Fruit fly (Drosophila melanogaster): ENCODE data around the gene Aven.

Gene Aven

dm6 chrX:12580498-12581304, 48.7 kb downstream of the Aven start (continued):
- TF ChIP-seq CG12391 (tag; optimal IDR thresholded peaks at IDR 0.05) (peak; percentile 26), CG17829 (tag; optimal IDR thresholded peaks at IDR 0.05) (peak; percentile 40), Med (GFP tag) (peak; percentile 73), CG3407 (GFP tag; optimal IDR thresholded peaks at IDR 0.05) (no peak), Deaf1 (tag; optimal IDR thresholded peaks at IDR 0.05) (no peak), CG6689 (GFP tag; IDR thresholded peaks at IDR 0.05) (no peak), BtbVII (GFP tag; optimal IDR thresholded peaks at IDR 0.05) (peak; percentile 3), CG2202 (tag; optimal IDR thresholded peaks at IDR 0.05) (no peak), CG2120 (GFP tag; optimal IDR thresholded peaks at IDR 0.05) (peak; percentile 43), CG4707 (GFP tag; optimal IDR thresholded peaks at IDR 0.05) (no peak), bbx (GFP tag; IDR thresholded peaks at IDR 0.05; ENCODE audit: partially characterized antibody) (no peak), bigmax (GFP tag; optimal IDR thresholded peaks at IDR 0.05) (no peak), sens-2 (GFP tag; IDR thresholded peaks at IDR 0.05) (peak; percentile 78), ase (GFP tag; IDR thresholded peaks at IDR 0.05) (no peak), pho (GFP tag; optimal IDR thresholded peaks at IDR 0.05) (peak; percentile 2), Antp (GFP tag; optimal IDR thresholded peaks at IDR 0.05) (no peak), CG34376 (GFP tag; optimal IDR thresholded peaks at IDR 0.05) (peak; percentile 18), CG5953 (GFP tag; IDR thresholded peaks at IDR 0.05) (no peak), CG11560 (tag; IDR thresholded peaks at IDR 0.05) (no peak), HLHmδ (GFP tag; optimal IDR thresholded peaks at IDR 0.05) (no peak), dan (GFP tag; IDR thresholded peaks at IDR 0.05) (no peak), CG11456 (GFP tag; IDR thresholded peaks at IDR 0.05) (no peak), ERR (GFP tag; optimal IDR thresholded peaks at IDR 0.05) (no peak), gem (tag; optimal IDR thresholded peaks at IDR 0.05) (peak; percentile 34), CG7271 (tag; optimal IDR thresholded peaks at IDR 0.05) (no peak), CG17385 (GFP tag; optimal IDR thresholded peaks at IDR 0.05) (peak; percentile 80), br (optimal IDR thresholded peaks at IDR 0.05) (no peak), exex (tag; optimal IDR thresholded peaks at IDR 0.05) (peak; percentile 50), CG30403 (GFP tag; optimal IDR thresholded peaks at IDR 0.05) (peak; percentile 1), CG6654 (GFP tag; optimal IDR thresholded peaks at IDR 0.05) (no peak), HmgZ (tag; optimal IDR thresholded peaks at IDR 0.05) (peak; percentile 13), Dp (GFP tag; optimal IDR thresholded peaks at IDR 0.05) (no peak), GATAe (GFP tag; conservative IDR thresholded peaks at IDR 0.05) (peak; percentile 95), CG7839 (tag; optimal IDR thresholded peaks at IDR 0.05) (peak; percentile 18), ranshi (GFP tag; IDR thresholded peaks at IDR 0.05) (no peak), CG2678 (tag; optimal IDR thresholded peaks at IDR 0.05) (peak; percentile 49), fru (optimal IDR thresholded peaks at IDR 0.05) (no peak), tna (GFP tag; IDR thresholded peaks at IDR 0.05; ENCODE audit: partially characterized antibody) (no peak), CG18619 (GFP tag; optimal IDR thresholded peaks at IDR 0.05) (peak; percentile 6), ci (GFP tag; IDR thresholded peaks at IDR 0.05) (peak; percentile 36; the same call in 1 of the 3 replicates), CG7357 (GFP tag; IDR thresholded peaks at IDR 0.05) (no peak), unpg (GFP tag; optimal IDR thresholded peaks at IDR 0.05) (no peak), CG11695 (GFP tag; IDR thresholded peaks at IDR 0.05) (no peak), slbo (GFP tag; IDR thresholded peaks at IDR 0.05) (peak; percentile 22; the same call in 1 of the 2 replicates), zfh1 (GFP tag; IDR thresholded peaks at IDR 0.05) (no peak), BEAF-32 (GFP tag; optimal IDR thresholded peaks at IDR 0.05) (no peak), nerfin-1 (tag; optimal IDR thresholded peaks at IDR 0.05) (peak; percentile 43), H15 (GFP tag; IDR thresholded peaks at IDR 0.05) (no peak), lbe (GFP tag; optimal IDR thresholded peaks at IDR 0.05) (no peak), CG15514 (GFP tag; optimal IDR thresholded peaks at IDR 0.05) (peak; percentile 1)
